Fruit fly (Drosophila melanogaster) whole organism, embryonic: ENCODE results near the gene Coq5.

Source experiments
- Blimp-1 ChIP-seq: fragments of 200-800 bp; sonication (Bioruptor generic); optimal IDR thresholded peaks from 3 replicates; lab custom pipeline; 2018; ENCODE audit warnings: missing biosample characterization, missing genetic modification characterization, mild to moderate bottlenecking, moderate library complexity, missing genetic modification reagents
- CG10147 ChIP-seq: fragments of 200-800 bp; sonication (Bioruptor generic); optimal IDR thresholded peaks from 2 replicates; lab custom pipeline; 2019; ENCODE audit warnings: missing biosample characterization, mild to moderate bottlenecking, missing genetic modification characterization, moderate library complexity
- CG10366 ChIP-seq: fragments of 200-800 bp; sonication (Bioruptor generic); IDR thresholded peaks from 2 replicates; pipeline ENCODE4 v1.3.6; 2022; ENCODE audit warnings: missing biosample characterization, missing genetic modification characterization
- CG11247 ChIP-seq: fragments of 200-800 bp; sonication (Bioruptor generic); IDR thresholded peaks from 2 replicates; pipeline ENCODE4 v1.3.6; 2022; ENCODE audit warnings: missing biosample characterization, missing genetic modification characterization
- CG12744 ChIP-seq: fragments of 200-800 bp; sonication (Bioruptor generic); optimal IDR thresholded peaks from 2 replicates; lab custom pipeline; 2016; ENCODE audit warnings: missing biosample characterization, missing genetic modification characterization
- CG14710 ChIP-seq: fragments of 200-800 bp; sonication (Bioruptor generic); optimal IDR thresholded peaks from 3 replicates; lab custom pipeline; 2019; ENCODE audit warnings: missing biosample characterization, mild to moderate bottlenecking, missing genetic modification characterization, moderate library complexity
- CG1603 ChIP-seq: fragments of 200-800 bp; sonication (Bioruptor generic); optimal IDR thresholded peaks from 2 replicates; lab custom pipeline; 2019; ENCODE audit warnings: missing biosample characterization, mild to moderate bottlenecking, missing genetic modification characterization, moderate library complexity
- CG17802 ChIP-seq: fragments of 200-800 bp; sonication (Bioruptor generic); optimal IDR thresholded peaks from 2 replicates; lab custom pipeline; 2018; ENCODE audit warnings: missing biosample characterization, mild to moderate bottlenecking, missing genetic modification characterization, moderate library complexity
- CG17829 ChIP-seq: fragments of 200-800 bp; optimal IDR thresholded peaks from 2 replicates; lab custom pipeline; 2019; ENCODE audit warnings: missing biosample characterization, mild to moderate bottlenecking, missing genetic modification characterization, moderate library complexity
- CG17912 ChIP-seq: fragments of 200-800 bp; sonication (Bioruptor generic); optimal IDR thresholded peaks from 2 replicates; lab custom pipeline; 2018; ENCODE audit warnings: missing biosample characterization, mild to moderate bottlenecking, missing genetic modification characterization
- CG18619 ChIP-seq: fragments of 200-800 bp; sonication (Bioruptor generic); optimal IDR thresholded peaks from 3 replicates; lab custom pipeline; 2017; ENCODE audit warnings: missing biosample characterization, mild to moderate bottlenecking, missing genetic modification characterization
- CG2678 ChIP-seq: fragments of 200-800 bp; sonication (Bioruptor generic); optimal IDR thresholded peaks from 3 replicates; lab custom pipeline; 2019; ENCODE audit warnings: missing biosample characterization, mild to moderate bottlenecking, missing genetic modification characterization, moderate library complexity
- CG30403 ChIP-seq: fragments of 200-800 bp; sonication (Bioruptor generic); optimal IDR thresholded peaks from 3 replicates; lab custom pipeline; 2016; ENCODE audit warnings: missing biosample characterization, missing genetic modification characterization
- CG34422 ChIP-seq: fragments of 200-800 bp; sonication (Bioruptor generic); IDR thresholded peaks from 3 replicates; pipeline ENCODE4 v1.3.6; 2022; ENCODE audit warnings: missing biosample characterization, missing genetic modification characterization
- CG4282 ChIP-seq: fragments of 200-800 bp; sonication (Bioruptor generic); optimal IDR thresholded peaks from 2 replicates; lab custom pipeline; 2016; ENCODE audit warnings: missing biosample characterization, missing genetic modification characterization
- CG5180 ChIP-seq: fragments of 200-800 bp; sonication (Bioruptor generic); optimal IDR thresholded peaks from 3 replicates; lab custom pipeline; 2017; ENCODE audit warnings: missing biosample characterization, missing genetic modification characterization, mild to moderate bottlenecking, moderate library complexity, missing genetic modification reagents
- CG6254 ChIP-seq: fragments of 200-800 bp; sonication (Bioruptor generic); optimal IDR thresholded peaks from 3 replicates; lab custom pipeline; 2017; ENCODE audit warnings: mild to moderate bottlenecking, missing biosample characterization, missing genetic modification reagents, missing genetic modification characterization
- CG7928 ChIP-seq: fragments of 200-800 bp; sonication (Bioruptor generic); optimal IDR thresholded peaks from 2 replicates; lab custom pipeline; 2017; ENCODE audit warnings: missing biosample characterization, mild to moderate bottlenecking, missing genetic modification characterization
- D ChIP-seq, 2 experiments: fragments of 200-800 bp in 1 of 2; fragments of >200 bp in 1 of 2; sonication (Bioruptor generic) in 1 of 2; optimal IDR thresholded peaks; 2 replicates in 1 of 2; 3 replicates in 1 of 2; lab custom pipeline; 2017; ENCODE audit warnings: mild to moderate bottlenecking in 1 of 2, missing biosample characterization in 1 of 2, missing genetic modification characterization in 1 of 2, missing genetic modification reagents in 1 of 2
- Dad ChIP-seq: fragments of 200-800 bp; sonication (Bioruptor generic); optimal IDR thresholded peaks from 3 replicates; lab custom pipeline; 2016; ENCODE audit warnings: missing biosample characterization, missing genetic modification characterization
- Dip3 ChIP-seq: fragments of 200-800 bp; sonication (Bioruptor generic); optimal IDR thresholded peaks from 3 replicates; lab custom pipeline; 2016; ENCODE audit warnings: missing biosample characterization, missing genetic modification characterization
- Fer1 ChIP-seq: fragments of 200-800 bp; sonication (Bioruptor generic); optimal IDR thresholded peaks from 2 replicates; lab custom pipeline; 2017; ENCODE audit warnings: missing biosample characterization, mild to moderate bottlenecking, missing genetic modification characterization
- HLH4C ChIP-seq: fragments of 200-800 bp; sonication (Bioruptor generic); IDR thresholded peaks from 3 replicates; pipeline ENCODE4 v1.3.6; 2022; ENCODE audit warnings: missing biosample characterization, missing genetic modification characterization; ENCODE audit not compliant: partially characterized antibody
- Hsf ChIP-seq: fragments of 200-800 bp; sonication (Bioruptor generic); optimal IDR thresholded peaks from 3 replicates; lab custom pipeline; 2016; ENCODE audit warnings: missing biosample characterization, missing genetic modification characterization
- MESR4 ChIP-seq: fragments of 200-800 bp; sonication (Bioruptor generic); optimal IDR thresholded peaks from 2 replicates; lab custom pipeline; 2018; ENCODE audit warnings: missing biosample characterization, mild to moderate bottlenecking, missing genetic modification characterization, moderate library complexity
- Med ChIP-seq: fragments of 200-800 bp; sonication (Bioruptor generic); peaks from one replicate; lab custom pipeline; 2016; ENCODE audit warnings: missing biosample characterization, missing genetic modification characterization, mild to moderate bottlenecking, inconsistent platforms, moderate library complexity
- Neu2 ChIP-seq: fragments of 200-800 bp; sonication (Bioruptor generic); optimal IDR thresholded peaks from 3 replicates; lab custom pipeline; 2016; ENCODE audit warnings: missing biosample characterization, missing genetic modification characterization, borderline replicate concordance
- Nf-YB ChIP-seq: fragments of 200-800 bp; sonication (Bioruptor generic); optimal IDR thresholded peaks from 3 replicates; lab custom pipeline; 2019; ENCODE audit warnings: missing biosample characterization, mild to moderate bottlenecking, missing genetic modification characterization, moderate library complexity
- Optix ChIP-seq: fragments of 200-800 bp; sonication (Bioruptor generic); IDR thresholded peaks from 3 replicates; pipeline ENCODE4 v1.3.6; 2022; ENCODE audit warnings: missing biosample characterization, missing genetic modification characterization
- Sox102F ChIP-seq: fragments of 200-800 bp; sonication (Bioruptor generic); optimal IDR thresholded peaks from 2 replicates; lab custom pipeline; 2018; ENCODE audit warnings: missing biosample characterization, mild to moderate bottlenecking, missing genetic modification characterization, moderate library complexity
- Trl ChIP-seq, 3 experiments: fragments of >200 bp in 2 of 3; fragments of 200-800 bp in 1 of 3; sonication (Bioruptor generic) in 1 of 3; optimal IDR thresholded peaks; 2 replicates in 1 of 3; 3 replicates in 2 of 3; lab custom pipeline; 2016 to 2017; ENCODE audit warnings: missing biosample characterization in 1 of 3, missing genetic modification characterization in 1 of 3
- Xrp1 ChIP-seq: fragments of 200-800 bp; sonication (Bioruptor generic); IDR thresholded peaks from 2 replicates; pipeline ENCODE4 v1.3.6; 2022; ENCODE audit warnings: missing biosample characterization, missing genetic modification characterization
- bsh ChIP-seq, 2 experiments: fragments of 200-800 bp; sonication (Bioruptor generic); optimal IDR thresholded peaks; 2 replicates each; lab custom pipeline; 2017 to 2018; ENCODE audit warnings: mild to moderate bottlenecking in 2 of 2, missing biosample characterization in 2 of 2, missing genetic modification characterization in 2 of 2, moderate library complexity in 1 of 2
- cato ChIP-seq: fragments of 200-800 bp; sonication (Bioruptor generic); optimal IDR thresholded peaks from 2 replicates; lab custom pipeline; 2016; ENCODE audit warnings: missing biosample characterization, missing genetic modification characterization, borderline replicate concordance
- chm ChIP-seq: fragments of 200-800 bp; sonication (Bioruptor generic); IDR thresholded peaks from 2 replicates; pipeline ENCODE4 v1.3.6; 2022; ENCODE audit warnings: missing biosample characterization, missing genetic modification characterization
- dpn ChIP-seq, 2 experiments: fragments of 200-800 bp; sonication (Bioruptor generic); optimal IDR thresholded peaks; 3 replicates each; lab custom pipeline; 2016; ENCODE audit warnings: missing biosample characterization in 2 of 2, missing genetic modification characterization in 2 of 2
- emc ChIP-seq: fragments of 200-800 bp; sonication (Bioruptor generic); optimal IDR thresholded peaks from 2 replicates; lab custom pipeline; 2016; ENCODE audit warnings: missing biosample characterization, missing genetic modification characterization
- fd96Cb ChIP-seq: fragments of 200-800 bp; sonication (Bioruptor generic); optimal IDR thresholded peaks from 2 replicates; lab custom pipeline; 2018; ENCODE audit warnings: missing biosample characterization, mild to moderate bottlenecking, missing genetic modification characterization, moderate library complexity
- gem ChIP-seq: fragments of 200-800 bp; sonication (Bioruptor generic); optimal IDR thresholded peaks from 2 replicates; lab custom pipeline; 2019; ENCODE audit warnings: missing biosample characterization, mild to moderate bottlenecking, missing genetic modification characterization, moderate library complexity
- grn ChIP-seq: fragments of 200-800 bp; sonication (Bioruptor generic); optimal IDR thresholded peaks from 3 replicates; lab custom pipeline; 2017; ENCODE audit warnings: missing biosample characterization, missing genetic modification characterization
- lilli ChIP-seq: fragments of 200-800 bp; sonication (Bioruptor generic); optimal IDR thresholded peaks from 3 replicates; lab custom pipeline; 2016; ENCODE audit warnings: missing biosample characterization, missing genetic modification characterization
- lola ChIP-seq, 3 experiments: fragments of >200 bp in 2 of 3; fragments of 200-800 bp in 1 of 3; sonication (Bioruptor generic) in 1 of 3; optimal IDR thresholded peaks; 2 replicates each; lab custom pipeline; 2017 to 2019; ENCODE audit warnings: missing biosample characterization in 3 of 3, missing genetic modification characterization in 3 of 3, mild to moderate bottlenecking in 1 of 3, moderate library complexity in 1 of 3
- odd ChIP-seq: fragments of 200-800 bp; sonication (Bioruptor generic); optimal IDR thresholded peaks from 2 replicates; lab custom pipeline; 2017; ENCODE audit warnings: missing biosample characterization, mild to moderate bottlenecking, missing genetic modification characterization
- peb ChIP-seq: fragments of 200-800 bp; sonication (Bioruptor generic); IDR thresholded peaks from 2 replicates; pipeline ENCODE4 v1.3.6; 2022; ENCODE audit warnings: missing biosample characterization, missing genetic modification characterization
- prd ChIP-seq, 3 experiments: fragments of >200 bp in 2 of 3; fragments of 200-800 bp in 1 of 3; sonication (Bioruptor generic) in 1 of 3; optimal IDR thresholded peaks in 2 of 3; IDR thresholded peaks in 1 of 3; 2 replicates in 2 of 3; 3 replicates in 1 of 3; pipeline versions ENCODE4 v1.3.6 to Lab custom; 2017 to 2022; ENCODE audit warnings: missing biosample characterization in 1 of 3, missing genetic modification characterization in 1 of 3
- sd ChIP-seq: fragments of 200-800 bp; sonication (Bioruptor generic); optimal IDR thresholded peaks from 3 replicates; lab custom pipeline; 2018; ENCODE audit warnings: missing biosample characterization, mild to moderate bottlenecking, missing genetic modification characterization, moderate library complexity
- sens ChIP-seq: fragments of 200-800 bp; sonication (Bioruptor generic); peaks from one replicate; lab custom pipeline; 2016; ENCODE audit warnings: missing biosample characterization, missing genetic modification characterization
- tio ChIP-seq: fragments of 200-800 bp; sonication (Bioruptor generic); optimal IDR thresholded peaks from 2 replicates; lab custom pipeline; 2017; ENCODE audit warnings: missing biosample characterization, missing genetic modification characterization, inconsistent platforms

Coq5 gene

dm6 chrX:13221311-13221710 is 27.0 kb upstream of the Coq5 start (continued):
- TF ChIP-seq sens (GFP tag; lab: Kevin White, UChicago) (peak; percentile 74), Optix (GFP tag; lab: Robert Waterston, UW) (peak; percentile 23; the same call in 1 of the 3 replicates), lola (GFP tag; optimal IDR thresholded peaks at IDR 0.05; lab: Kevin White, UChicago) (no peak), bsh (GFP tag; optimal IDR thresholded peaks at IDR 0.05; lab: Kevin White, UChicago) (peak in 1 of 2 experiments; percentile 55), Fer1 (GFP tag; lab: Kevin White, UChicago) (no peak), CG17912 (no peak), tio (GFP tag; lab: Kevin White, UChicago) (no peak), Dip3 (no peak), cato (GFP tag; lab: Kevin White, UChicago) (no peak), emc (GFP tag; lab: Kevin White, UChicago) (no peak), CG5180 (GFP tag; lab: Kevin White, UChicago) (peak; percentile 62), dpn (GFP tag; optimal IDR thresholded peaks at IDR 0.05; lab: Kevin White, UChicago) (peak in 1 of 2 experiments; percentile 1), Sox102F (peak; percentile 37), CG10147 (GFP tag; lab: Kevin White, UChicago) (no peak), CG14710 (tag; lab: Kevin White, UChicago) (peak; percentile 5), peb (GFP tag; lab: Robert Waterston, UW) (no peak), CG2678 (peak; percentile 7), CG12744 (GFP tag; lab: Kevin White, UChicago) (no peak), prd (optimal IDR thresholded peaks at IDR 0.05; lab: Kevin White, UChicago) (no peak), prd (GFP tag; IDR thresholded peaks at IDR 0.05; lab: Robert Waterston, UW) (peak; percentile 36; the same call in 1 of the 3 replicates), sd (tag; lab: Kevin White, UChicago) (no peak), Neu2 (no peak), Blimp-1 (peak; percentile 50), CG18619 (GFP tag; lab: Kevin White, UChicago) (no peak), Dad (GFP tag; lab: Kevin White, UChicago) (no peak), HLH4C (GFP tag; lab: Robert Waterston, UW) (no peak), CG11247 (GFP tag; lab: Robert Waterston, UW) (no peak), grn (GFP tag; lab: Kevin White, UChicago) (no peak), CG1603 (tag; lab: Kevin White, UChicago) (peak; percentile 43), CG6254 (GFP tag; lab: Kevin White, UChicago) (peak; percentile 31), Hsf (GFP tag; lab: Kevin White, UChicago) (no peak), fd96Cb (tag; lab: Kevin White, UChicago) (peak; percentile 5), MESR4 (no peak), CG30403 (GFP tag; lab: Kevin White, UChicago) (no peak), CG4282 (GFP tag; lab: Kevin White, UChicago) (no peak), chm (GFP tag; lab: Robert Waterston, UW) (0 out of 2 replicates have a peak, but pooled peaks have one; percentile 24), Med (GFP tag; lab: Kevin White, UChicago) (peak; percentile 53), D (optimal IDR thresholded peaks at IDR 0.05; lab: Kevin White, UChicago) (no peak), D (GFP tag; optimal IDR thresholded peaks at IDR 0.05; lab: Kevin White, UChicago) (peak; percentile 18), CG10366 (GFP tag; lab: Robert Waterston, UW) (no peak), Trl (optimal IDR thresholded peaks at IDR 0.05; lab: Kevin White, UChicago) (no peak), Trl (GFP tag; optimal IDR thresholded peaks at IDR 0.05; lab: Kevin White, UChicago) (no peak), odd (no peak), CG17802 (tag; lab: Kevin White, UChicago) (no peak), CG17829 (tag; lab: Kevin White, UChicago) (peak; percentile 12), lilli (GFP tag; lab: Kevin White, UChicago) (no peak), Nf-YB (no peak), Xrp1 (GFP tag; lab: Robert Waterston, UW) (peak; percentile 50; the same call in 1 of the 2 replicates), gem (peak; percentile 23), CG7928 (GFP tag; lab: Kevin White, UChicago) (no peak), CG34422 (0 out of 3 replicates have a peak, but pooled peaks have one; percentile 22)
